Worm (Caenorhabditis elegans) whole organism, L3 larva: ENCODE data around the gene Y52E8A.2.
A peak's percentile ranks its signal among the peaks of the same experiment; 100 is the strongest.

Experiments
- R02D3.7 ChIP-seq: fragments of 150-350 bp; optimal IDR thresholded peaks from 2 replicates; lab custom pipeline; 2014; ENCODE audit warnings: missing biosample characterization, missing genetic modification characterization
- ZK546.5 ChIP-seq: sonication (generic microtip); optimal IDR thresholded peaks from 2 replicates; lab custom pipeline; 2017; ENCODE audit warnings: missing biosample characterization, missing genetic modification characterization
- ceh-16 ChIP-seq: sonication (generic microtip); optimal IDR thresholded peaks from 2 replicates; lab custom pipeline; 2017; ENCODE audit warnings: missing biosample characterization, missing genetic modification characterization
- ceh-28 ChIP-seq: fragments of 150-350 bp; optimal IDR thresholded peaks from 2 replicates; lab custom pipeline; 2014; ENCODE audit warnings: missing biosample characterization, missing genetic modification reagents, missing genetic modification characterization
- ceh-82 ChIP-seq: fragments of 150-350 bp; optimal IDR thresholded peaks from 2 replicates; lab custom pipeline; 2014; ENCODE audit warnings: missing biosample characterization, missing genetic modification characterization
- ceh-9 ChIP-seq: sonication (generic microtip); optimal IDR thresholded peaks from 2 replicates; lab custom pipeline; 2018; ENCODE audit warnings: missing biosample characterization, missing genetic modification characterization
- daf-12 ChIP-seq: fragments of 150-350 bp; optimal IDR thresholded peaks from 2 replicates; lab custom pipeline; 2014; ENCODE audit warnings: missing biosample characterization, missing genetic modification reagents, missing genetic modification characterization
- egl-27 ChIP-seq: sonication (generic microtip); optimal IDR thresholded peaks from 4 replicates; lab custom pipeline; 2017; ENCODE audit warnings: missing biosample characterization, missing genetic modification reagents, missing genetic modification characterization
- egl-5 ChIP-seq: fragments of 150-350 bp; optimal IDR thresholded peaks from 2 replicates; lab custom pipeline; 2017; ENCODE audit warnings: missing biosample characterization, missing genetic modification reagents, missing genetic modification characterization, inconsistent platforms
- elt-2 ChIP-seq: sonication (generic microtip); optimal IDR thresholded peaks from 2 replicates; lab custom pipeline; 2016; ENCODE audit warnings: missing genetic modification reagents, mild to moderate bottlenecking, missing genetic modification characterization, missing compliant biosample characterization
- elt-3 ChIP-seq, 3 experiments: fragments of 150-350 bp in 1 of 3; sonication (generic microtip) in 2 of 3; optimal IDR thresholded peaks; 2 replicates in 2 of 3; 4 replicates in 1 of 3; lab custom pipeline; 2014 to 2017; ENCODE audit warnings: missing biosample characterization in 3 of 3, missing genetic modification characterization in 3 of 3
- eor-1 ChIP-seq, 2 experiments: fragments of 150-350 bp; optimal IDR thresholded peaks; 2 replicates each; lab custom pipeline; 2014 to 2018; ENCODE audit warnings: missing biosample characterization in 2 of 2, missing genetic modification characterization in 2 of 2
- fkh-10 ChIP-seq: sonication (generic microtip); optimal IDR thresholded peaks from 2 replicates; lab custom pipeline; 2017; ENCODE audit warnings: missing biosample characterization, missing genetic modification reagents, missing genetic modification characterization
- fkh-2 ChIP-seq: fragments of 150-350 bp; optimal IDR thresholded peaks from 2 replicates; lab custom pipeline; 2014; ENCODE audit warnings: missing biosample characterization, missing genetic modification reagents, missing genetic modification characterization
- fos-1 ChIP-seq: fragments of 150-350 bp; optimal IDR thresholded peaks from 2 replicates; lab custom pipeline; 2014; ENCODE audit warnings: missing biosample characterization, missing genetic modification characterization
- hmg-11 ChIP-seq: sonication (generic microtip); optimal IDR thresholded peaks from 2 replicates; lab custom pipeline; 2016; ENCODE audit warnings: missing genetic modification characterization, missing compliant biosample characterization
- jun-1 ChIP-seq: fragments of 150-350 bp; optimal IDR thresholded peaks from 2 replicates; lab custom pipeline; 2014; ENCODE audit warnings: missing biosample characterization, missing genetic modification reagents, missing genetic modification characterization
- lin-15B ChIP-seq: fragments of 150-350 bp; optimal IDR thresholded peaks from 2 replicates; lab custom pipeline; 2014; ENCODE audit warnings: missing biosample characterization, missing genetic modification characterization
- lin-39 ChIP-seq: fragments of 150-350 bp; optimal IDR thresholded peaks from 2 replicates; lab custom pipeline; 2018; ENCODE audit warnings: missing biosample characterization, missing genetic modification reagents, missing genetic modification characterization
- mml-1 ChIP-seq: fragments of 150-350 bp; sonication (generic microtip); optimal IDR thresholded peaks from 3 replicates; lab custom pipeline; 2014; ENCODE audit warnings: missing biosample characterization, missing genetic modification characterization
- nfya-1 ChIP-seq: sonication (generic microtip); optimal IDR thresholded peaks from 2 replicates; lab custom pipeline; 2017; ENCODE audit warnings: missing genetic modification characterization, mild to moderate bottlenecking, missing compliant biosample characterization, antibody characterized with exemption, moderate library complexity; ENCODE audit not compliant: insufficient read depth
- nhr-11 ChIP-seq: fragments of 150-350 bp; optimal IDR thresholded peaks from 2 replicates; lab custom pipeline; 2014; ENCODE audit warnings: missing biosample characterization, missing genetic modification characterization
- nhr-237 ChIP-seq: fragments of 150-350 bp; optimal IDR thresholded peaks from 2 replicates; lab custom pipeline; 2014; ENCODE audit warnings: missing biosample characterization, missing genetic modification characterization
- nhr-25 ChIP-seq: sonication (generic microtip); optimal IDR thresholded peaks from 2 replicates; lab custom pipeline; 2017; ENCODE audit warnings: missing biosample characterization, missing genetic modification characterization
- nhr-28 ChIP-seq: fragments of 150-350 bp; optimal IDR thresholded peaks from 2 replicates; lab custom pipeline; 2014; ENCODE audit warnings: missing biosample characterization, missing genetic modification characterization
- nhr-67 ChIP-seq: fragments of 150-350 bp; optimal IDR thresholded peaks from 2 replicates; lab custom pipeline; 2014; ENCODE audit warnings: missing biosample characterization, missing genetic modification characterization
- pha-4 ChIP-seq: fragments of 150-350 bp; optimal IDR thresholded peaks from 2 replicates; lab custom pipeline; 2014; ENCODE audit warnings: missing biosample characterization, missing genetic modification reagents, missing genetic modification characterization
- pqm-1 ChIP-seq: fragments of 150-350 bp; optimal IDR thresholded peaks from 2 replicates; lab custom pipeline; 2017; ENCODE audit warnings: missing biosample characterization, missing genetic modification characterization, inconsistent platforms
- skn-1 ChIP-seq: fragments of 150-350 bp; optimal IDR thresholded peaks from 2 replicates; lab custom pipeline; 2014; ENCODE audit warnings: missing biosample characterization, missing genetic modification characterization
- snpc-4 ChIP-seq: fragments of 150-350 bp; optimal IDR thresholded peaks from 2 replicates; lab custom pipeline; 2014; ENCODE audit warnings: missing biosample characterization, missing genetic modification characterization
- tbx-2 ChIP-seq: sonication (generic microtip); optimal IDR thresholded peaks from 2 replicates; lab custom pipeline; 2016; ENCODE audit warnings: mild to moderate bottlenecking, missing genetic modification characterization, missing compliant biosample characterization
- unc-39 ChIP-seq: sonication (generic microtip); optimal IDR thresholded peaks from 4 replicates; lab custom pipeline; 2017; ENCODE audit warnings: missing biosample characterization, missing genetic modification characterization
- unc-62 ChIP-seq: fragments of 150-350 bp; sonication (generic microtip); optimal IDR thresholded peaks from 4 replicates; lab custom pipeline; 2014; ENCODE audit warnings: missing biosample characterization, missing genetic modification reagents, missing genetic modification characterization
- ztf-11 ChIP-seq: fragments of 150-350 bp; optimal IDR thresholded peaks from 2 replicates; lab custom pipeline; 2014; ENCODE audit warnings: missing biosample characterization, missing genetic modification characterization
- ztf-4 ChIP-seq: fragments of 150-350 bp; optimal IDR thresholded peaks from 2 replicates; lab custom pipeline; 2014; ENCODE audit warnings: missing biosample characterization, missing genetic modification characterization

Y52E8A.2 gene

ce11 chrII:4337731-4338130, 17.1 kb downstream of the Y52E8A.2 start:
- TF ChIP-seq nfya-1 (tag; lab: Kevin White, UChicago) (peak; percentile 84), fos-1 (tag; lab: Kevin White, UChicago) (no peak), unc-39 (tag; lab: Kevin White, UChicago) (no peak), lin-39 (tag; lab: Kevin White, UChicago) (no peak), egl-5 (tag; lab: Kevin White, UChicago) (no peak)

ce11 chrII:4339882-4340281, 19.2 kb downstream of the Y52E8A.2 start, which contains the start of gene athp-2:
TSS of gene athp-2 (plus strand) at chrII:4340182.
- no peak for TF ChIP-seq elt-2
- no peak for TF ChIP-seq egl-27 (tag; lab: Kevin White, UChicago)
- no peak for TF ChIP-seq hmg-11
- TF ChIP-seq ztf-4 (tag; lab: Kevin White, UChicago), result no peak
- TF ChIP-seq nfya-1 (tag; lab: Kevin White, UChicago), result no peak
- no peak for TF ChIP-seq ceh-16
- TF ChIP-seq daf-12 (tag; lab: Kevin White, UChicago), result no peak
- TF ChIP-seq nhr-25 (tag; lab: Kevin White, UChicago), result no peak
- no peak for TF ChIP-seq pqm-1

ce11 chrII:4341484-4341883, 20.8 kb downstream of the Y52E8A.2 start:
- TF ChIP-seq nhr-28 (tag; lab: Kevin White, UChicago) (no peak), nfya-1 (tag; lab: Kevin White, UChicago) (peak; percentile 99)

ce11 chrII:4344317-4344716, 23.7 kb downstream of the Y52E8A.2 start:
- no peak for TF ChIP-seq egl-27 (tag; lab: Kevin White, UChicago)
- TF ChIP-seq unc-39 (tag; lab: Kevin White, UChicago), result no peak
- no peak for TF ChIP-seq pqm-1
- no peak for TF ChIP-seq nfya-1 (tag; lab: Kevin White, UChicago)
- TF ChIP-seq ceh-9 (tag; lab: Kevin White, UChicago), result no peak
- no peak for TF ChIP-seq ztf-4 (tag; lab: Kevin White, UChicago)
- no peak for TF ChIP-seq nhr-28 (tag; lab: Kevin White, UChicago)
- TF ChIP-seq unc-62 (GFP tag; lab: Kevin White, UChicago), result no peak
- no peak for TF ChIP-seq nhr-11 (tag; lab: Kevin White, UChicago)
- TF ChIP-seq egl-5 (tag; lab: Kevin White, UChicago), result no peak
- no peak for TF ChIP-seq nhr-237 (tag; lab: Kevin White, UChicago)
- TF ChIP-seq elt-3 (tag; optimal IDR thresholded peaks at IDR 0.05; lab: Kevin White, UChicago), result no peak
- TF ChIP-seq tbx-2 (tag; lab: Kevin White, UChicago), result no peak
- no peak for TF ChIP-seq ceh-82
- TF ChIP-seq skn-1 (tag; lab: Kevin White, UChicago), result no peak
- TF ChIP-seq eor-1 (tag; optimal IDR thresholded peaks at IDR 0.05; lab: Kevin White, UChicago), result no peak
- TF ChIP-seq fkh-10 (GFP tag; lab: Kevin White, UChicago), result no peak

ce11 chrII:4350888-4351287, 30.3 kb downstream of the Y52E8A.2 start, which contains the start of gene H20J04.9:
TSS of gene H20J04.9 (plus strand) at chrII:4351188.
- TF ChIP-seq elt-2 (no peak), ZK546.5 (tag; lab: Kevin White, UChicago) (no peak)

ce11 chrII:4355217-4355616, 34.6 kb downstream of the Y52E8A.2 start, which contains the start of the genes H20J04.7 and H20J04.1:
TSS of gene H20J04.7 (minus strand) at chrII:4355317.
TSS of gene H20J04.1 (plus strand) at chrII:4355613.
- no peak for TF ChIP-seq mml-1 (tag; lab: Kevin White, UChicago)
- TF ChIP-seq jun-1 (tag; lab: Kevin White, UChicago), result no peak
- no peak for TF ChIP-seq snpc-4 (tag; lab: Kevin White, UChicago)
- TF ChIP-seq ztf-4 (tag; lab: Kevin White, UChicago), result no peak
- TF ChIP-seq pha-4 (tag; lab: Kevin White, UChicago), result no peak
- TF ChIP-seq nfya-1 (tag; lab: Kevin White, UChicago), result no peak
- TF ChIP-seq unc-62 (GFP tag; lab: Kevin White, UChicago), result no peak
- TF ChIP-seq R02D3.7, result no peak
- no peak for TF ChIP-seq egl-27 (tag; lab: Kevin White, UChicago)
- TF ChIP-seq ztf-11 (tag; lab: Kevin White, UChicago), result no peak
- no peak for TF ChIP-seq fkh-2 (tag; lab: Kevin White, UChicago)
- no peak for TF ChIP-seq ceh-28 (tag; lab: Kevin White, UChicago)
- TF ChIP-seq nhr-67 (tag; lab: Kevin White, UChicago), result no peak
- no peak for TF ChIP-seq nhr-25 (tag; lab: Kevin White, UChicago)
- no peak for TF ChIP-seq lin-15B (tag; lab: Kevin White, UChicago)
- TF ChIP-seq lin-39 (tag; lab: Kevin White, UChicago), result no peak
- no peak for TF ChIP-seq fos-1 (tag; lab: Kevin White, UChicago)
- no peak for TF ChIP-seq ceh-9 (tag; lab: Kevin White, UChicago)
